Fruit fly (Drosophila melanogaster) whole organism, wandering third instar larva: ENCODE data around the gene CG32299.

Experiments
- CG9705 ChIP-seq: fragments of 200-800 bp; sonication (Bioruptor generic); optimal IDR thresholded peaks from 2 replicates; lab custom pipeline; 2018; ENCODE audit warnings: missing biosample characterization, mild to moderate bottlenecking, missing genetic modification characterization
- HLH106 ChIP-seq: fragments of 200-800 bp; optimal IDR thresholded peaks from 3 replicates; lab custom pipeline; 2019; ENCODE audit warnings: missing biosample characterization, mild to moderate bottlenecking, missing genetic modification characterization, moderate library complexity
- brk ChIP-seq: fragments of 200-800 bp; sonication (Bioruptor generic); optimal IDR thresholded peaks from 2 replicates; lab custom pipeline; 2016; ENCODE audit warnings: missing biosample characterization, mild to moderate bottlenecking, missing genetic modification characterization
- ey ChIP-seq: fragments of 200-800 bp; sonication (Bioruptor generic); optimal IDR thresholded peaks from 2 replicates; lab custom pipeline; 2016; ENCODE audit warnings: missing biosample characterization, missing genetic modification characterization
- foxo ChIP-seq, 2 experiments: fragments of 200-800 bp; sonication (Bioruptor generic); optimal IDR thresholded peaks; 2 replicates in 1 of 2; 3 replicates in 1 of 2; lab custom pipeline; 2016 to 2017; ENCODE audit warnings: missing biosample characterization in 2 of 2, missing genetic modification characterization in 2 of 2
- psq ChIP-seq: fragments of 200-800 bp; sonication (Bioruptor generic); optimal IDR thresholded peaks from 3 replicates; lab custom pipeline; 2017; ENCODE audit warnings: missing biosample characterization, mild to moderate bottlenecking, missing genetic modification characterization, moderate library complexity
- sv ChIP-seq: fragments of 200-800 bp; sonication (Bioruptor generic); optimal IDR thresholded peaks from 3 replicates; lab custom pipeline; 2016; ENCODE audit warnings: missing biosample characterization, missing genetic modification characterization
- usp ChIP-seq: fragments of >200 bp; optimal IDR thresholded peaks from 2 replicates; lab custom pipeline; 2017; ENCODE audit warnings: missing biosample characterization, missing genetic modification characterization

DNA sequence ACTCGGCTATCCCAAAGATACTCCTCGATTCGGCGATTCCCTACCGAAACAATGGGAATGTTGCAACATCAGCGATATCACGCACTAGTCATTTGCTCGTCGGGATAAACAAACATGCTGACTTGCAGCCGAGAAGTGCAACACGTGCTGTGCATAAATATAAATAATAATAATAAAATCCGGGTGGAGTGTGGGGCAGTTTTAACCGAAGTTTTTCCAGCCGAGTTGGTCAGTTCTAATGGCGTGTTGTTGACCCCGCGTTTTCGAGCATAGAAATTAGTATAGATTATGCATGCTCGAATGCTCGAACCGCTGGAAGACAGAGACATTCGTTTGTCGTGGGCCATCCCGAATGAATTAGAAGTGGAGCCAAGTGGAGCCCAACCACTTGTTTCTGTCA is 7.8 kb upstream of the CG32299 start:
- no peak for TF ChIP-seq psq (GFP tag; lab: Kevin White, UChicago)
- no peak for TF ChIP-seq brk (GFP tag; lab: Kevin White, UChicago)
- TF ChIP-seq ey: no peak
- no peak for TF ChIP-seq CG9705 (GFP tag; lab: Kevin White, UChicago)
- TF ChIP-seq foxo (GFP tag; optimal IDR thresholded peaks at IDR 0.05; lab: Kevin White, UChicago): no peak
- no peak for TF ChIP-seq HLH106 (tag; lab: Kevin White, UChicago)
- no peak for TF ChIP-seq sv (GFP tag; lab: Kevin White, UChicago)
- no peak for TF ChIP-seq usp (GFP tag; lab: Kevin White, UChicago)
